Fruit fly (Drosophila melanogaster): ENCODE results near the gene SPH93.

DNA sequence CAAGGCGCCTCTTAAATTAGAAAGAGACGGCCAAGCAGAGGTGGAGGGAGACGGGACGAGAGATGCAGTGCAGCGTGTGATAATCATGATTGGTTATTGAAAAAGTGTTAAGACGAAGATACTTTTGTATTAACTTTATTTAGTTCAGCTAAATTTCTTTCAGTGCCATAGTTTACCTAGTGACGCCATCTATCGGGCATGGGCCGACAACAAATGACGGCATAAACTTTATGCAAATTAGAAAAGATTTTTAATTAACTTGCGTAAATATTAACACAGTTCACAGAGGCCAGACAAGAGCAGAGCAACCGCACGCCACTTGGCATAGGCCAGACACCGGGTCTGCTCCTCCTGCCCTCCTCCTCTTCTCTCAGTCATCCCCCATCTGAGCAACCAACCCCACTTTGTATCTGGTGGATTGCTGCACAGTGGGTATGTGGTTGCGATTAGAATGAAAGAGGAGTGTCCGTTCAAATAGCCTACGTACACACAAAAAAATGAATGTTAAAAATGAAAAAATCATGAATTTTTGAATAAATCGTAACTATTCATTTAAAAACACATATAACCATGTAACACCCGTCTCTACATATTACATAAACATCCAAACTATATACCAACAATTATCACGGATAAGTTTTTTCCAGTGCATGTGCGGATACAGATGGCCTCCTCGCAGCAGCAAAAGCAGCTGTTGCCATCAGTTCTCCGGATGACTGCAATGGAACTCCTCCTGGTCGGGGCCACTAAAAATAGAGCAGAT lies 10.4 kb upstream of the SPH93 start:
- TF ChIP-seq h (optimal IDR thresholded peaks at IDR 0.05) (no peak), ttk (optimal IDR thresholded peaks at IDR 0.05) (no peak), Myc (optimal IDR thresholded peaks at IDR 0.05) (no peak), insv (optimal IDR thresholded peaks at IDR 0.05) (no peak)

Data from Kc167 (cell line).